1 fruit fly cellular context compared by ENCODE assay signal in genomic region chr3R:13088395-13088794, dm6.
TF ChIP-seq lines count a peak whose summit lies in the region.

timeout (plus strand) TSS chr3R:13088651.

TF ChIP-seq in whole organism, embryonic, 481 proteins besides CTCF, POLR2A, EP300 and RAD21 (continued from another document and continues in another):
- TF ChIP-seq CG8290 (GFP tag; optimal IDR thresholded peaks at IDR 0.05; lab: Kevin White, UChicago) (no peak), CG8290 (tag; optimal IDR thresholded peaks at IDR 0.05; lab: Kevin White, UChicago) (peak in 1 of 2 experiments; percentile 21), peb (GFP tag; IDR thresholded peaks at IDR 0.05; lab: Robert Waterston, UW) (no peak), corto (GFP tag; optimal IDR thresholded peaks at IDR 0.05; lab: Kevin White, UChicago) (no peak), row (GFP tag; IDR thresholded peaks at IDR 0.05; lab: Robert Waterston, UW) (no peak; the same call in 2 of the 3 replicates), CoRest (tag; optimal IDR thresholded peaks at IDR 0.05; lab: Kevin White, UChicago) (peak; percentile 8), Drgx (GFP tag; IDR thresholded peaks at IDR 0.05; lab: Robert Waterston, UW) (no peak), Nf-YA (GFP tag; IDR thresholded peaks at IDR 0.05; lab: Robert Waterston, UW) (no peak), CG2202 (tag; optimal IDR thresholded peaks at IDR 0.05; lab: Kevin White, UChicago) (no peak), CG15514 (GFP tag; optimal IDR thresholded peaks at IDR 0.05; lab: Kevin White, UChicago) (peak; percentile 29), CG7357 (GFP tag; IDR thresholded peaks at IDR 0.05; lab: Robert Waterston, UW) (no peak), CG34224 (GFP tag; IDR thresholded peaks at IDR 0.05; lab: Robert Waterston, UW; ENCODE audit: partially characterized antibody) (peak; percentile 70), trem (tag; optimal IDR thresholded peaks at IDR 0.05; lab: Kevin White, UChicago) (peak; percentile 93), Hsf (GFP tag; optimal IDR thresholded peaks at IDR 0.05; lab: Kevin White, UChicago) (no peak), org-1 (GFP tag; optimal IDR thresholded peaks at IDR 0.05; lab: Kevin White, UChicago) (no peak), HmgD (GFP tag; optimal IDR thresholded peaks at IDR 0.05; lab: Kevin White, UChicago) (no peak), CG18476 (GFP tag; optimal IDR thresholded peaks at IDR 0.05; lab: Kevin White, UChicago) (no peak), tup (GFP tag; optimal IDR thresholded peaks at IDR 0.05; lab: Kevin White, UChicago) (no peak), Hmr (GFP tag; optimal IDR thresholded peaks at IDR 0.05; lab: Kevin White, UChicago) (no peak), vfl (GFP tag; optimal IDR thresholded peaks at IDR 0.05; lab: Kevin White, UChicago) (no peak), Hr3 (GFP tag; optimal IDR thresholded peaks at IDR 0.05; lab: Kevin White, UChicago) (no peak), Ets97D (GFP tag; optimal IDR thresholded peaks at IDR 0.05; lab: Kevin White, UChicago) (peak; percentile 73), Ravus (GFP tag; IDR thresholded peaks at IDR 0.05; lab: Robert Waterston, UW) (no peak), phol (tag; optimal IDR thresholded peaks at IDR 0.05; lab: Kevin White, UChicago) (peak; percentile 48), Dref (GFP tag; IDR thresholded peaks at IDR 0.05; lab: Robert Waterston, UW) (peak; percentile 92), Dbx (GFP tag; IDR thresholded peaks at IDR 0.05; lab: Robert Waterston, UW) (no peak), CG13894 (tag; optimal IDR thresholded peaks at IDR 0.05; lab: Kevin White, UChicago) (no peak), bab2 (GFP tag; optimal IDR thresholded peaks at IDR 0.05; lab: Kevin White, UChicago) (no peak), Spps (tag; optimal IDR thresholded peaks at IDR 0.05; lab: Kevin White, UChicago) (no peak), CG11504 (tag; optimal IDR thresholded peaks at IDR 0.05; lab: Kevin White, UChicago) (peak; percentile 35), crc (GFP tag; optimal IDR thresholded peaks at IDR 0.05; lab: Kevin White, UChicago) (no peak), cwo (GFP tag; optimal IDR thresholded peaks at IDR 0.05; lab: Kevin White, UChicago) (no peak), gcm2 (GFP tag; optimal IDR thresholded peaks at IDR 0.05; lab: Kevin White, UChicago) (no peak), pros (GFP tag; optimal IDR thresholded peaks at IDR 0.05; lab: Kevin White, UChicago) (no peak), CG17612 (GFP tag; IDR thresholded peaks at IDR 0.05; lab: Robert Waterston, UW) (no peak), CG13296 (GFP tag; optimal IDR thresholded peaks at IDR 0.05; lab: Kevin White, UChicago) (no peak), Ptx1 (GFP tag; IDR thresholded peaks at IDR 0.05; lab: Robert Waterston, UW) (no peak), Atf6 (GFP tag; IDR thresholded peaks at IDR 0.05; lab: Robert Waterston, UW) (no peak), eve (GFP tag; optimal IDR thresholded peaks at IDR 0.05; lab: Kevin White, UChicago) (no peak), Sin3A (optimal IDR thresholded peaks at IDR 0.05; lab: Kevin White, UChicago) (peak; percentile 25), klu (GFP tag; IDR thresholded peaks at IDR 0.05; lab: Robert Waterston, UW) (no peak), stwl (tag; optimal IDR thresholded peaks at IDR 0.05; lab: Kevin White, UChicago) (peak; percentile 94), CG6765 (GFP tag; optimal IDR thresholded peaks at IDR 0.05; lab: Kevin White, UChicago) (no peak), Scr (GFP tag; IDR thresholded peaks at IDR 0.05; lab: Robert Waterston, UW; ENCODE audit: partially characterized antibody) (peak; percentile 70), CG31441 (GFP tag; IDR thresholded peaks at IDR 0.05; lab: Robert Waterston, UW) (no peak), CG7745 (tag; optimal IDR thresholded peaks at IDR 0.05; lab: Kevin White, UChicago) (no peak), CG1233 (GFP tag; optimal IDR thresholded peaks at IDR 0.05; lab: Kevin White, UChicago) (no peak), hb (GFP tag; IDR thresholded peaks at IDR 0.05; lab: Robert Waterston, UW; ENCODE audit: partially characterized antibody) (peak; percentile 20; the same call in 1 of the 3 replicates), CG7963 (GFP tag; IDR thresholded peaks at IDR 0.05; lab: Robert Waterston, UW; ENCODE audit: partially characterized antibody) (no peak; the same call in 2 of the 3 replicates), CG30403 (GFP tag; optimal IDR thresholded peaks at IDR 0.05; lab: Kevin White, UChicago) (no peak), CG2116 (GFP tag; optimal IDR thresholded peaks at IDR 0.05; lab: Kevin White, UChicago) (peak; percentile 94), CG6791 (GFP tag; IDR thresholded peaks at IDR 0.05; lab: Robert Waterston, UW; ENCODE audit: partially characterized antibody) (peak; percentile 76), CG5245 (GFP tag; optimal IDR thresholded peaks at IDR 0.05; lab: Kevin White, UChicago) (no peak), CG7556 (GFP tag; optimal IDR thresholded peaks at IDR 0.05; lab: Kevin White, UChicago) (no peak), pho (GFP tag; optimal IDR thresholded peaks at IDR 0.05; lab: Kevin White, UChicago) (no peak), ci (GFP tag; IDR thresholded peaks at IDR 0.05; lab: Robert Waterston, UW) (no peak), pfk (GFP tag; optimal IDR thresholded peaks at IDR 0.05; lab: Kevin White, UChicago) (no peak), crp (GFP tag; optimal IDR thresholded peaks at IDR 0.05; lab: Kevin White, UChicago) (peak; percentile 99 to 100), H15 (GFP tag; IDR thresholded peaks at IDR 0.05; lab: Robert Waterston, UW) (no peak), CG16813 (GFP tag; IDR thresholded peaks at IDR 0.05; lab: Robert Waterston, UW; ENCODE audit: partially characterized antibody) (peak; percentile 67), CG15479 (GFP tag; optimal IDR thresholded peaks at IDR 0.05; lab: Kevin White, UChicago) (no peak), CG8478 (optimal IDR thresholded peaks at IDR 0.05; lab: Kevin White, UChicago) (no peak), Nf-YC (tag; optimal IDR thresholded peaks at IDR 0.05; lab: Kevin White, UChicago) (no peak), mld (GFP tag; IDR thresholded peaks at IDR 0.05; lab: Robert Waterston, UW; ENCODE audit: partially characterized antibody) (no peak), NC2β (GFP tag; optimal IDR thresholded peaks at IDR 0.05; lab: Kevin White, UChicago) (no peak), Tbp (GFP tag; optimal IDR thresholded peaks at IDR 0.05; lab: Kevin White, UChicago) (no peak), oc (tag; optimal IDR thresholded peaks at IDR 0.05; lab: Kevin White, UChicago) (no peak), BEAF-32 (GFP tag; optimal IDR thresholded peaks at IDR 0.05; lab: Kevin White, UChicago) (peak; percentile 75), CG33213 (GFP tag; optimal IDR thresholded peaks at IDR 0.05; lab: Kevin White, UChicago) (peak; percentile 27), HLHmδ (GFP tag; optimal IDR thresholded peaks at IDR 0.05; lab: Kevin White, UChicago) (no peak), tna (GFP tag; IDR thresholded peaks at IDR 0.05; lab: Robert Waterston, UW; ENCODE audit: partially characterized antibody) (peak; percentile 59), CG7271 (tag; optimal IDR thresholded peaks at IDR 0.05; lab: Kevin White, UChicago) (no peak), trh (GFP tag; optimal IDR thresholded peaks at IDR 0.05; lab: Kevin White, UChicago) (no peak), pita (GFP tag; optimal IDR thresholded peaks at IDR 0.05; lab: Kevin White, UChicago) (peak; percentile 72), dmrt99B (tag; optimal IDR thresholded peaks at IDR 0.05; lab: Kevin White, UChicago) (no peak), tio (GFP tag; optimal IDR thresholded peaks at IDR 0.05; lab: Kevin White, UChicago) (no peak), E2f2 (GFP tag; IDR thresholded peaks at IDR 0.05; lab: Robert Waterston, UW) (peak; percentile 89), CHES-1-like (GFP tag; optimal IDR thresholded peaks at IDR 0.05; lab: Kevin White, UChicago) (no peak), gt (GFP tag; IDR thresholded peaks at IDR 0.05; lab: Robert Waterston, UW) (no peak), da (GFP tag; optimal IDR thresholded peaks at IDR 0.05; lab: Kevin White, UChicago) (no peak), CG12391 (tag; optimal IDR thresholded peaks at IDR 0.05; lab: Kevin White, UChicago) (no peak), usp (GFP tag; optimal IDR thresholded peaks at IDR 0.05; lab: Kevin White, UChicago) (no peak), gsb-n (tag; optimal IDR thresholded peaks at IDR 0.05; lab: Kevin White, UChicago) (no peak), bbx (GFP tag; IDR thresholded peaks at IDR 0.05; lab: Robert Waterston, UW; ENCODE audit: partially characterized antibody) (peak; percentile 70), CG18764 (GFP tag; optimal IDR thresholded peaks at IDR 0.05; lab: Kevin White, UChicago) (no peak), CG7839 (tag; optimal IDR thresholded peaks at IDR 0.05; lab: Kevin White, UChicago) (no peak), Bgb (GFP tag; IDR thresholded peaks at IDR 0.05; lab: Robert Waterston, UW; ENCODE audit: partially characterized antibody) (peak; percentile 70), CG34422 (GFP tag; IDR thresholded peaks at IDR 0.05; lab: Robert Waterston, UW) (no peak), CG3726 (GFP tag; IDR thresholded peaks at IDR 0.05; lab: Robert Waterston, UW) (no peak), tin (GFP tag; optimal IDR thresholded peaks at IDR 0.05; lab: Kevin White, UChicago) (no peak), CG4854 (GFP tag; optimal IDR thresholded peaks at IDR 0.05; lab: Kevin White, UChicago) (no peak), CG16815 (GFP tag; optimal IDR thresholded peaks at IDR 0.05; lab: Kevin White, UChicago) (no peak), onecut (GFP tag; IDR thresholded peaks at IDR 0.05; lab: Robert Waterston, UW) (no peak), jing (GFP tag; optimal IDR thresholded peaks at IDR 0.05; lab: Kevin White, UChicago) (no peak), her (GFP tag; optimal IDR thresholded peaks at IDR 0.05; lab: Kevin White, UChicago) (no peak), nmo (GFP tag; optimal IDR thresholded peaks at IDR 0.05; lab: Kevin White, UChicago) (peak; percentile 50), grau (tag; optimal IDR thresholded peaks at IDR 0.05; lab: Kevin White, UChicago) (peak; percentile 3), gce (GFP tag; IDR thresholded peaks at IDR 0.05; lab: Robert Waterston, UW) (no peak), CG2199 (GFP tag; IDR thresholded peaks at IDR 0.05; lab: Robert Waterston, UW) (no peak), cato (GFP tag; optimal IDR thresholded peaks at IDR 0.05; lab: Kevin White, UChicago; ENCODE audit: borderline replicate concordance) (no peak), chn (GFP tag; optimal IDR thresholded peaks at IDR 0.05; lab: Kevin White, UChicago) (no peak), CG42726 (GFP tag; IDR thresholded peaks at IDR 0.05; lab: Robert Waterston, UW; ENCODE audit: partially characterized antibody) (peak; percentile 47; the same call in 1 of the 2 replicates), Mad (GFP tag; optimal IDR thresholded peaks at IDR 0.05; lab: Kevin White, UChicago) (no peak), al (GFP tag; IDR thresholded peaks at IDR 0.05; lab: Robert Waterston, UW) (no peak), HLH4C (GFP tag; IDR thresholded peaks at IDR 0.05; lab: Robert Waterston, UW; ENCODE audit: partially characterized antibody) (peak; percentile 73), unpg (GFP tag; optimal IDR thresholded peaks at IDR 0.05; lab: Kevin White, UChicago) (no peak), fd102C (GFP tag; optimal IDR thresholded peaks at IDR 0.05; lab: Kevin White, UChicago) (peak; percentile 26), lilli (GFP tag; optimal IDR thresholded peaks at IDR 0.05; lab: Kevin White, UChicago) (no peak), slp2 (GFP tag; optimal IDR thresholded peaks at IDR 0.05; lab: Kevin White, UChicago) (no peak), CG3847 (GFP tag; IDR thresholded peaks at IDR 0.05; lab: Robert Waterston, UW) (no peak), CG2712 (tag; optimal IDR thresholded peaks at IDR 0.05; lab: Kevin White, UChicago) (no peak), Doc2 (GFP tag; IDR thresholded peaks at IDR 0.05; lab: Robert Waterston, UW) (no peak), B-H1 (GFP tag; IDR thresholded peaks at IDR 0.05; lab: Robert Waterston, UW) (no peak), Hand (GFP tag; optimal IDR thresholded peaks at IDR 0.05; lab: Kevin White, UChicago) (no peak), CG11398 (GFP tag; optimal IDR thresholded peaks at IDR 0.05; lab: Kevin White, UChicago) (no peak), CG15269 (tag; optimal IDR thresholded peaks at IDR 0.05; lab: Kevin White, UChicago) (no peak), CG31365 (tag; optimal IDR thresholded peaks at IDR 0.05; lab: Kevin White, UChicago) (no peak), CG12744 (GFP tag; optimal IDR thresholded peaks at IDR 0.05; lab: Kevin White, UChicago) (no peak), amos (GFP tag; IDR thresholded peaks at IDR 0.05; lab: Robert Waterston, UW; ENCODE audit: partially characterized antibody) (peak; percentile 71), Sox100B (GFP tag; optimal IDR thresholded peaks at IDR 0.05; lab: Kevin White, UChicago) (no peak), CG8765 (GFP tag; IDR thresholded peaks at IDR 0.05; lab: Robert Waterston, UW) (no peak), Bteb2 (GFP tag; optimal IDR thresholded peaks at IDR 0.05; lab: Kevin White, UChicago) (no peak), CG9797 (GFP tag; optimal IDR thresholded peaks at IDR 0.05; lab: Kevin White, UChicago) (peak; percentile 38), abd-A (tag; optimal IDR thresholded peaks at IDR 0.05; lab: Kevin White, UChicago) (no peak), Gug (GFP tag; IDR thresholded peaks at IDR 0.05; lab: Robert Waterston, UW) (no peak), cad (GFP tag; optimal IDR thresholded peaks at IDR 0.05; lab: Kevin White, UChicago) (no peak), Blimp-1 (GFP tag; optimal IDR thresholded peaks at IDR 0.05; lab: Kevin White, UChicago) (no peak), Myb (GFP tag; optimal IDR thresholded peaks at IDR 0.05; lab: Kevin White, UChicago) (peak; percentile 64), Lpt (GFP tag; optimal IDR thresholded peaks at IDR 0.05; lab: Kevin White, UChicago) (no peak), CG33557 (GFP tag; optimal IDR thresholded peaks at IDR 0.05; lab: Kevin White, UChicago) (no peak), hth (optimal IDR thresholded peaks at IDR 0.05; lab: Kevin White, UChicago) (no peak), Atf3 (GFP tag; optimal IDR thresholded peaks at IDR 0.05; lab: Kevin White, UChicago) (no peak), Rx (GFP tag; IDR thresholded peaks at IDR 0.05; lab: Robert Waterston, UW) (no peak), CG3163 (GFP tag; optimal IDR thresholded peaks at IDR 0.05; lab: Kevin White, UChicago) (no peak), CG14441 (GFP tag; IDR thresholded peaks at IDR 0.05; lab: Robert Waterston, UW) (no peak), CG14710 (tag; optimal IDR thresholded peaks at IDR 0.05; lab: Kevin White, UChicago) (peak; percentile 73), ato (GFP tag; IDR thresholded peaks at IDR 0.05; lab: Robert Waterston, UW; ENCODE audit: partially characterized antibody) (peak; percentile 62; the same call in 1 of the 2 replicates)
